Worm (Caenorhabditis elegans) whole organism, L4 larva: Measurements from ENCODE around the gene ZK662.2.

Experiments
- F10B5.3 ChIP-seq: sonication (generic microtip); optimal IDR thresholded peaks from 2 replicates; lab custom pipeline; 2016; ENCODE audit warnings: mild to moderate bottlenecking, missing genetic modification characterization, missing compliant biosample characterization
- F37D6.2 ChIP-seq: sonication (generic microtip); optimal IDR thresholded peaks from 2 replicates; lab custom pipeline; 2016; ENCODE audit warnings: mild to moderate bottlenecking, missing genetic modification characterization, missing compliant biosample characterization
- Y105C5A.15 ChIP-seq: fragments of 200-800 bp; sonication (Bioruptor generic); IDR thresholded peaks from 2 replicates; pipeline ENCODE4 v1.3.6; 2022; ENCODE audit warnings: missing genetic modification characterization, missing compliant biosample characterization
- Y75B8A.6 ChIP-seq: fragments of 200-800 bp; sonication (Bioruptor generic); IDR thresholded peaks from 2 replicates; pipeline ENCODE4 v1.3.6; 2022; ENCODE audit warnings: missing genetic modification reagents, missing genetic modification characterization, missing compliant biosample characterization
- ZK546.5 ChIP-seq, 2 experiments: sonication (generic microtip); optimal IDR thresholded peaks; 2 replicates each; lab custom pipeline; 2017; ENCODE audit warnings: missing biosample characterization in 2 of 2, missing genetic modification characterization in 2 of 2
- aly-2 ChIP-seq: sonication (generic microtip); optimal IDR thresholded peaks from 2 replicates; lab custom pipeline; 2018; ENCODE audit warnings: missing biosample characterization, missing genetic modification characterization
- arid-1 ChIP-seq: fragments of 200-800 bp; sonication (Bioruptor generic); conservative IDR thresholded peaks from 2 replicates; pipeline ENCODE4 v1.3.6; 2022; ENCODE audit warnings: missing genetic modification reagents, missing genetic modification characterization, missing compliant biosample characterization
- attf-4 ChIP-seq: sonication (generic microtip); optimal IDR thresholded peaks from 3 replicates; lab custom pipeline; 2017; ENCODE audit warnings: missing biosample characterization, missing genetic modification characterization
- ceh-32 ChIP-seq: sonication (generic microtip); optimal IDR thresholded peaks from 2 replicates; lab custom pipeline; 2016; ENCODE audit warnings: mild to moderate bottlenecking, missing genetic modification characterization, missing compliant biosample characterization; ENCODE audit not compliant: poor library complexity
- ceh-44 ChIP-seq: fragments of 200-800 bp; sonication (Bioruptor generic); IDR thresholded peaks from 2 replicates; pipeline ENCODE4 v1.3.6; 2022; ENCODE audit warnings: missing genetic modification reagents, missing genetic modification characterization, missing compliant biosample characterization
- ces-1 ChIP-seq: fragments of 150-350 bp; sonication (generic microtip); optimal IDR thresholded peaks from 4 replicates; lab custom pipeline; 2014; ENCODE audit warnings: missing biosample characterization, missing genetic modification reagents, missing genetic modification characterization
- daf-12 ChIP-seq: fragments of 150-350 bp; optimal IDR thresholded peaks from 2 replicates; lab custom pipeline; 2014; ENCODE audit warnings: missing biosample characterization, missing genetic modification reagents, missing genetic modification characterization
- daf-19 ChIP-seq: fragments of 200-800 bp; sonication (Bioruptor generic); conservative IDR thresholded peaks from 2 replicates; pipeline ENCODE4 v1.3.6; 2022; ENCODE audit warnings: missing genetic modification characterization, missing compliant biosample characterization
- dmd-6 ChIP-seq: fragments of 200-800 bp; sonication (Bioruptor generic); IDR thresholded peaks from 2 replicates; pipeline ENCODE4 v1.3.6; 2022; ENCODE audit warnings: missing genetic modification reagents, missing genetic modification characterization, missing compliant biosample characterization
- dmd-8 ChIP-seq: fragments of 200-800 bp; sonication (Bioruptor generic); IDR thresholded peaks from 2 replicates; pipeline ENCODE4 v1.3.6; 2022; ENCODE audit warnings: missing genetic modification characterization, missing compliant biosample characterization
- dmd-9 ChIP-seq: fragments of 200-800 bp; sonication (Bioruptor generic); IDR thresholded peaks from 2 replicates; pipeline ENCODE4 v1.3.6; 2022; ENCODE audit warnings: missing genetic modification reagents, missing genetic modification characterization, missing compliant biosample characterization
- fos-1 ChIP-seq: fragments of 150-350 bp; optimal IDR thresholded peaks from 2 replicates; lab custom pipeline; 2014; ENCODE audit warnings: missing biosample characterization, missing genetic modification characterization
- hif-1 ChIP-seq, 2 experiments: sonication (generic microtip); optimal IDR thresholded peaks; 2 replicates each; lab custom pipeline; 2016 to 2017; ENCODE audit warnings: missing compliant biosample characterization in 2 of 2, missing genetic modification characterization in 2 of 2, missing genetic modification reagents in 2 of 2, missing genotype in 2 of 2, mild to moderate bottlenecking in 1 of 2
- hlh-11 ChIP-seq: fragments of 200-800 bp; sonication (Bioruptor generic); optimal IDR thresholded peaks from 2 replicates; lab custom pipeline; 2018; ENCODE audit warnings: mild to moderate bottlenecking, missing genetic modification characterization, missing compliant biosample characterization
- hlh-30 ChIP-seq: sonication (generic microtip); optimal IDR thresholded peaks from 2 replicates; lab custom pipeline; 2017; ENCODE audit warnings: antibody characterized with exemption, mild to moderate bottlenecking, missing genetic modification characterization, missing compliant biosample characterization; ENCODE audit not compliant: insufficient read depth
- hmg-1.1 ChIP-seq: fragments of 200-800 bp; sonication (Bioruptor generic); IDR thresholded peaks from 2 replicates; pipeline ENCODE4 v1.3.6; 2022; ENCODE audit warnings: missing genetic modification reagents, missing genetic modification characterization, missing compliant biosample characterization
- lin-1 ChIP-seq: fragments of 200-800 bp; sonication (Bioruptor generic); IDR thresholded peaks from 2 replicates; pipeline ENCODE4 v1.3.6; 2022; ENCODE audit warnings: missing genetic modification reagents, missing genetic modification characterization, missing compliant biosample characterization
- lin-29 ChIP-seq: fragments of 200-800 bp; sonication (Bioruptor generic); IDR thresholded peaks from 2 replicates; pipeline ENCODE4 v1.3.6; 2022; ENCODE audit warnings: missing genetic modification reagents, missing genetic modification characterization, missing compliant biosample characterization
- lin-38 ChIP-seq: fragments of 200-800 bp; sonication (Bioruptor generic); IDR thresholded peaks from 2 replicates; pipeline ENCODE4 v1.3.6; 2022; ENCODE audit warnings: missing genetic modification reagents, missing genetic modification characterization, missing compliant biosample characterization
- lir-3 ChIP-seq: sonication (generic microtip); optimal IDR thresholded peaks from 2 replicates; lab custom pipeline; 2016; ENCODE audit warnings: mild to moderate bottlenecking, missing genetic modification characterization, missing compliant biosample characterization
- madf-9 ChIP-seq: fragments of 200-800 bp; sonication (Bioruptor generic); conservative IDR thresholded peaks from 2 replicates; pipeline ENCODE4 v1.3.6; 2022; ENCODE audit warnings: missing genetic modification reagents, missing genetic modification characterization, missing compliant biosample characterization
- mdl-1 ChIP-seq, 2 experiments: fragments of 150-350 bp in 1 of 2; sonication (generic microtip) in 1 of 2; optimal IDR thresholded peaks; 2 replicates each; lab custom pipeline; 2014 to 2017; ENCODE audit warnings: missing biosample characterization in 2 of 2, missing genetic modification characterization in 2 of 2
- mdt-29 ChIP-seq: fragments of 200-800 bp; sonication (Bioruptor generic); IDR thresholded peaks from 2 replicates; pipeline ENCODE4 v1.3.6; 2022; ENCODE audit warnings: missing genetic modification reagents, missing genetic modification characterization, missing compliant biosample characterization
- mep-1 ChIP-seq: fragments of 150-350 bp; sonication (generic microtip); optimal IDR thresholded peaks from 3 replicates; lab custom pipeline; 2014; ENCODE audit warnings: missing biosample characterization, missing genetic modification characterization
- mxl-2 ChIP-seq: fragments of 200-800 bp; sonication (Bioruptor generic); conservative IDR thresholded peaks from 2 replicates; pipeline ENCODE4 v1.3.6; 2022; ENCODE audit warnings: missing genetic modification reagents, missing genetic modification characterization, missing compliant biosample characterization
- mxl-3 ChIP-seq: fragments of 200-800 bp; sonication (Bioruptor generic); optimal IDR thresholded peaks from 2 replicates; lab custom pipeline; 2018; ENCODE audit warnings: mild to moderate bottlenecking, missing genetic modification characterization, missing compliant biosample characterization
- nhr-111 ChIP-seq: fragments of 200-800 bp; sonication (Bioruptor generic); optimal IDR thresholded peaks from 2 replicates; lab custom pipeline; 2018; ENCODE audit warnings: mild to moderate bottlenecking, missing genetic modification characterization, missing compliant biosample characterization
- nhr-237 ChIP-seq: sonication (generic microtip); optimal IDR thresholded peaks from 2 replicates; lab custom pipeline; 2017; ENCODE audit warnings: missing biosample characterization, missing genetic modification characterization
- nhr-25 ChIP-seq: sonication (generic microtip); optimal IDR thresholded peaks from 2 replicates; lab custom pipeline; 2017; ENCODE audit warnings: missing genetic modification characterization, mild to moderate bottlenecking, missing compliant biosample characterization, antibody characterized with exemption, moderate library complexity, borderline replicate concordance; ENCODE audit not compliant: insufficient read depth
- nhr-41 ChIP-seq: fragments of 200-800 bp; sonication (Bioruptor generic); IDR thresholded peaks from 2 replicates; pipeline ENCODE4 v1.3.6; 2022; ENCODE audit warnings: missing genetic modification reagents, missing genetic modification characterization, missing compliant biosample characterization
- nhr-42 ChIP-seq: fragments of 200-800 bp; sonication (Bioruptor generic); IDR thresholded peaks from 2 replicates; pipeline ENCODE4 v1.3.6; 2022; ENCODE audit warnings: missing genetic modification characterization, missing compliant biosample characterization
- nhr-77 ChIP-seq: fragments of 150-350 bp; optimal IDR thresholded peaks from 2 replicates; lab custom pipeline; 2014; ENCODE audit warnings: missing biosample characterization, missing genetic modification characterization
- pha-4 ChIP-seq, 2 experiments: fragments of 150-350 bp in 1 of 2; fragments of 200-800 bp in 1 of 2; sonication (Bioruptor generic) in 1 of 2; IDR thresholded peaks in 1 of 2; optimal IDR thresholded peaks in 1 of 2; 2 replicates each; pipeline versions ENCODE4 v1.3.6 to Lab custom; 2014 to 2022; ENCODE audit warnings: missing genetic modification characterization in 2 of 2, missing genetic modification reagents in 2 of 2, missing biosample characterization in 1 of 2, missing compliant biosample characterization in 1 of 2
- php-3 ChIP-seq: fragments of 200-800 bp; sonication (Bioruptor generic); IDR thresholded peaks from 2 replicates; pipeline ENCODE4 v1.3.6; 2022; ENCODE audit warnings: missing genetic modification reagents, missing genetic modification characterization, missing compliant biosample characterization
- rbr-2 ChIP-seq: sonication (generic microtip); optimal IDR thresholded peaks from 2 replicates; lab custom pipeline; 2016; ENCODE audit warnings: missing genotype, missing genetic modification characterization, missing compliant biosample characterization
- saeg-2 ChIP-seq: fragments of 200-800 bp; sonication (Bioruptor generic); IDR thresholded peaks from 2 replicates; pipeline ENCODE4 v1.3.6; 2022; ENCODE audit warnings: missing genetic modification reagents, missing genetic modification characterization, missing compliant biosample characterization
- skn-1 ChIP-seq: fragments of 150-350 bp; optimal IDR thresholded peaks from 2 replicates; lab custom pipeline; 2014; ENCODE audit warnings: missing biosample characterization, missing genetic modification characterization
- snpc-4 ChIP-seq: fragments of 150-350 bp; optimal IDR thresholded peaks from 2 replicates; lab custom pipeline; 2014; ENCODE audit warnings: missing biosample characterization, missing genetic modification characterization
- spr-1 ChIP-seq: sonication (generic microtip); optimal IDR thresholded peaks from 2 replicates; lab custom pipeline; 2016; ENCODE audit warnings: mild to moderate bottlenecking, missing genetic modification characterization, missing compliant biosample characterization
- tag-97 ChIP-seq: fragments of 200-800 bp; sonication (Bioruptor generic); IDR thresholded peaks from 2 replicates; pipeline ENCODE4 v1.3.6; 2022; ENCODE audit warnings: missing genetic modification characterization, missing compliant biosample characterization
- unc-39 ChIP-seq: sonication (generic microtip); optimal IDR thresholded peaks from 2 replicates; lab custom pipeline; 2017; ENCODE audit warnings: missing biosample characterization, missing genetic modification characterization
- vab-7 ChIP-seq: fragments of 200-800 bp; sonication (Bioruptor generic); IDR thresholded peaks from 2 replicates; pipeline ENCODE4 v1.3.6; 2022; ENCODE audit warnings: missing genetic modification reagents, missing genetic modification characterization, missing compliant biosample characterization
- zag-1 ChIP-seq: fragments of 150-350 bp; optimal IDR thresholded peaks from 2 replicates; lab custom pipeline; 2014; ENCODE audit warnings: missing biosample characterization, missing genetic modification characterization
- zfp-3 ChIP-seq: fragments of 200-800 bp; sonication (Bioruptor generic); conservative IDR thresholded peaks from 2 replicates; pipeline ENCODE4 v1.3.6; 2022; ENCODE audit warnings: missing genetic modification reagents, missing genetic modification characterization, missing compliant biosample characterization
- ztf-11 ChIP-seq: fragments of 150-350 bp; optimal IDR thresholded peaks from 2 replicates; lab custom pipeline; 2014; ENCODE audit warnings: missing biosample characterization, missing genetic modification characterization
- ztf-7 ChIP-seq: fragments of 150-350 bp; optimal IDR thresholded peaks from 2 replicates; lab custom pipeline; 2014; ENCODE audit warnings: missing biosample characterization, missing genetic modification characterization

ZK662.2 gene

ce11 chrX:15706108-15706676, 9.7 kb downstream of the ZK662.2 start (continued):
- TF ChIP-seq F10B5.3 (tag; lab: Kevin White, UChicago) (no peak), nhr-25 (tag; lab: Kevin White, UChicago) (no peak), ces-1 (no peak), saeg-2 (GFP tag; lab: Robert Waterston, UW) (no peak), lir-3 (tag; lab: Kevin White, UChicago) (no peak), hlh-11 (peak; percentile 76), skn-1 (no peak), ceh-32 (tag; lab: Kevin White, UChicago) (no peak), daf-12 (tag; lab: Kevin White, UChicago) (no peak), Y105C5A.15 (GFP tag; lab: Robert Waterston, UW) (no peak), mxl-2 (GFP tag; lab: Robert Waterston, UW) (no peak), Y75B8A.6 (GFP tag; lab: Robert Waterston, UW) (no peak), mep-1 (tag; lab: Kevin White, UChicago) (peak; percentile 25), rbr-2 (tag; lab: Kevin White, UChicago) (no peak), nhr-41 (no peak), zfp-3 (GFP tag; lab: Robert Waterston, UW) (no peak), ceh-44 (GFP tag; lab: Robert Waterston, UW) (no peak), mdt-29 (no peak), ZK546.5 (tag; optimal IDR thresholded peaks at IDR 0.05; lab: Kevin White, UChicago) (no peak), attf-4 (tag; lab: Kevin White, UChicago) (no peak), daf-19 (GFP tag; lab: Robert Waterston, UW) (no peak), pha-4 (GFP tag; IDR thresholded peaks at IDR 0.05; lab: Robert Waterston, UW) (no peak), pha-4 (tag; optimal IDR thresholded peaks at IDR 0.05; lab: Kevin White, UChicago) (no peak), fos-1 (tag; lab: Kevin White, UChicago) (no peak), nhr-237 (tag; lab: Kevin White, UChicago) (no peak), dmd-6 (peak; percentile 63), spr-1 (tag; lab: Kevin White, UChicago) (no peak), mxl-3 (peak; percentile 60), arid-1 (GFP tag; lab: Robert Waterston, UW) (no peak), lin-1 (no peak), nhr-77 (tag; lab: Kevin White, UChicago) (peak; percentile 17), nhr-111 (no peak), dmd-9 (GFP tag; lab: Robert Waterston, UW) (no peak), vab-7 (GFP tag; lab: Robert Waterston, UW) (no peak), ztf-11 (tag; lab: Kevin White, UChicago) (no peak), mdl-1 (tag; optimal IDR thresholded peaks at IDR 0.05; lab: Kevin White, UChicago) (peak in 1 of 2 experiments; percentile 60), unc-39 (no peak), tag-97 (GFP tag; lab: Robert Waterston, UW) (no peak), ztf-7 (tag; lab: Kevin White, UChicago) (no peak), lin-38 (GFP tag; lab: Robert Waterston, UW) (no peak), php-3 (GFP tag; lab: Robert Waterston, UW) (no peak), lin-29 (GFP tag; lab: Robert Waterston, UW) (no peak), nhr-42 (GFP tag; lab: Robert Waterston, UW) (no peak), hmg-1.1 (GFP tag; lab: Robert Waterston, UW) (no peak), aly-2 (no peak), F37D6.2 (no peak), hif-1 (tag; optimal IDR thresholded peaks at IDR 0.05; lab: Kevin White, UChicago) (no peak), hlh-30 (peak; percentile 78), snpc-4 (tag; lab: Kevin White, UChicago) (no peak), zag-1 (tag; lab: Kevin White, UChicago) (no peak), dmd-8 (no peak), madf-9 (GFP tag; lab: Robert Waterston, UW) (no peak)
